Fruit fly (Drosophila melanogaster) whole organism, embryonic: ENCODE data around the gene CG43389.

ENCODE experiments used
- Adf1 ChIP-seq: fragments of 200-800 bp; sonication (Bioruptor generic); IDR thresholded peaks from 2 replicates; pipeline ENCODE4 v1.3.6; 2022; ENCODE audit warnings: missing biosample characterization, missing genetic modification characterization
- Asciz ChIP-seq: fragments of 200-800 bp; sonication (Bioruptor generic); optimal IDR thresholded peaks from 2 replicates; lab custom pipeline; 2017; ENCODE audit warnings: missing biosample characterization, mild to moderate bottlenecking, missing genetic modification characterization, missing genetic modification reagents
- Atf3 ChIP-seq: fragments of 200-800 bp; sonication (Bioruptor generic); optimal IDR thresholded peaks from 3 replicates; lab custom pipeline; 2016; ENCODE audit warnings: missing biosample characterization, missing genetic modification characterization
- BEAF-32 ChIP-seq: fragments of 200-800 bp; sonication (Bioruptor generic); optimal IDR thresholded peaks from 3 replicates; lab custom pipeline; 2017; ENCODE audit warnings: missing biosample characterization, missing genetic modification characterization, mild to moderate bottlenecking, moderate library complexity, missing genetic modification reagents
- Bgb ChIP-seq: fragments of 200-800 bp; sonication (Bioruptor generic); IDR thresholded peaks from 2 replicates; pipeline ENCODE4 v1.3.6; 2022; ENCODE audit warnings: missing biosample characterization, missing genetic modification characterization; ENCODE audit not compliant: partially characterized antibody
- Bteb2 ChIP-seq: fragments of 200-800 bp; sonication (Bioruptor generic); optimal IDR thresholded peaks from 2 replicates; lab custom pipeline; 2016; ENCODE audit warnings: missing biosample characterization, missing genetic modification characterization
- CG10267 ChIP-seq: fragments of 200-800 bp; sonication (Bioruptor generic); optimal IDR thresholded peaks from 2 replicates; lab custom pipeline; 2018; ENCODE audit warnings: missing biosample characterization, mild to moderate bottlenecking, missing genetic modification characterization, moderate library complexity
- CG10321 ChIP-seq: fragments of 200-800 bp; sonication (Bioruptor generic); IDR thresholded peaks from 2 replicates; pipeline ENCODE4 v1.3.6; 2022; ENCODE audit warnings: missing biosample characterization, missing genetic modification characterization
- CG11560 ChIP-seq: fragments of 200-800 bp; sonication (Bioruptor generic); IDR thresholded peaks from 3 replicates; pipeline ENCODE4 v1.3.6; 2022; ENCODE audit warnings: missing biosample characterization, missing genetic modification characterization
- CG1233 ChIP-seq: fragments of 200-800 bp; sonication (Bioruptor generic); optimal IDR thresholded peaks from 4 replicates; lab custom pipeline; 2018; ENCODE audit warnings: missing biosample characterization, mild to moderate bottlenecking, missing genetic modification characterization
- CG13894 ChIP-seq: fragments of 200-800 bp; sonication (Bioruptor generic); optimal IDR thresholded peaks from 3 replicates; lab custom pipeline; 2018; ENCODE audit warnings: missing biosample characterization, mild to moderate bottlenecking, missing genetic modification characterization, moderate library complexity
- CG14441 ChIP-seq: fragments of 200-800 bp; sonication (Bioruptor generic); IDR thresholded peaks from 2 replicates; pipeline ENCODE4 v1.3.6; 2022; ENCODE audit warnings: missing biosample characterization, missing genetic modification characterization
- CG16815 ChIP-seq: fragments of 200-800 bp; sonication (Bioruptor generic); optimal IDR thresholded peaks from 3 replicates; lab custom pipeline; 2017; ENCODE audit warnings: missing biosample characterization, mild to moderate bottlenecking, missing genetic modification characterization
- CG16863 ChIP-seq: fragments of 200-800 bp; sonication (Bioruptor generic); optimal IDR thresholded peaks from 3 replicates; lab custom pipeline; 2016; ENCODE audit warnings: missing biosample characterization, missing genetic modification characterization
- CG18476 ChIP-seq: fragments of 200-800 bp; sonication (Bioruptor generic); optimal IDR thresholded peaks from 2 replicates; lab custom pipeline; 2016; ENCODE audit warnings: missing biosample characterization, mild to moderate bottlenecking, missing genetic modification characterization
- CG2678 ChIP-seq: fragments of 200-800 bp; sonication (Bioruptor generic); optimal IDR thresholded peaks from 3 replicates; lab custom pipeline; 2019; ENCODE audit warnings: missing biosample characterization, mild to moderate bottlenecking, missing genetic modification characterization, moderate library complexity
- CG32532 ChIP-seq: fragments of 200-800 bp; sonication (Bioruptor generic); IDR thresholded peaks from 2 replicates; pipeline ENCODE4 v1.3.6; 2022; ENCODE audit warnings: missing biosample characterization, missing genetic modification characterization
- CG33213 ChIP-seq: fragments of 200-800 bp; sonication (Bioruptor generic); optimal IDR thresholded peaks from 3 replicates; lab custom pipeline; 2016; ENCODE audit warnings: missing biosample characterization, missing genetic modification characterization
- CG7745 ChIP-seq: fragments of 200-800 bp; sonication (Bioruptor generic); optimal IDR thresholded peaks from 2 replicates; lab custom pipeline; 2018; ENCODE audit warnings: missing biosample characterization, mild to moderate bottlenecking, missing genetic modification characterization, moderate library complexity
- CG8924 ChIP-seq: fragments of 200-800 bp; optimal IDR thresholded peaks from 3 replicates; lab custom pipeline; 2019; ENCODE audit warnings: missing biosample characterization, mild to moderate bottlenecking, missing genetic modification characterization, moderate library complexity
- CG8944 ChIP-seq: fragments of 200-800 bp; sonication (Bioruptor generic); optimal IDR thresholded peaks from 3 replicates; lab custom pipeline; 2016; ENCODE audit warnings: missing biosample characterization, missing genetic modification characterization
- CG9215 ChIP-seq: fragments of 200-800 bp; sonication (Bioruptor generic); IDR thresholded peaks from 2 replicates; pipeline ENCODE4 v1.3.6; 2022; ENCODE audit warnings: missing biosample characterization, missing genetic modification characterization
- CG9876 ChIP-seq: fragments of 200-800 bp; sonication (Bioruptor generic); optimal IDR thresholded peaks from 2 replicates; lab custom pipeline; 2016; ENCODE audit warnings: missing biosample characterization, missing genetic modification characterization
- Chrac-16 ChIP-seq: fragments of 200-800 bp; sonication (Bioruptor generic); optimal IDR thresholded peaks from 3 replicates; lab custom pipeline; 2016; ENCODE audit warnings: missing biosample characterization, missing genetic modification characterization
- CkIIα-i1 ChIP-seq: fragments of 200-800 bp; sonication (Bioruptor generic); IDR thresholded peaks from 2 replicates; pipeline ENCODE4 v1.3.6; 2022; ENCODE audit warnings: missing biosample characterization, missing genetic modification characterization
- D19B ChIP-seq: fragments of 200-800 bp; sonication (Bioruptor generic); optimal IDR thresholded peaks from 2 replicates; lab custom pipeline; 2017; ENCODE audit warnings: missing biosample characterization, mild to moderate bottlenecking, missing genetic modification characterization
- ERR ChIP-seq: fragments of 200-800 bp; sonication (Bioruptor generic); optimal IDR thresholded peaks from 2 replicates; lab custom pipeline; 2016; ENCODE audit warnings: missing biosample characterization, missing genetic modification characterization
- Hr51 ChIP-seq, 2 experiments: fragments of 200-800 bp; sonication (Bioruptor generic); optimal IDR thresholded peaks; 2 replicates in 1 of 2; 3 replicates in 1 of 2; lab custom pipeline; 2016 to 2018; ENCODE audit warnings: missing biosample characterization in 2 of 2, missing genetic modification characterization in 2 of 2, mild to moderate bottlenecking in 1 of 2, moderate library complexity in 1 of 2
- Hsf ChIP-seq: fragments of 200-800 bp; sonication (Bioruptor generic); optimal IDR thresholded peaks from 3 replicates; lab custom pipeline; 2016; ENCODE audit warnings: missing biosample characterization, missing genetic modification characterization
- Jarid2 ChIP-seq: fragments of 200-800 bp; sonication (Bioruptor generic); optimal IDR thresholded peaks from 3 replicates; lab custom pipeline; 2017; ENCODE audit warnings: mild to moderate bottlenecking, missing biosample characterization, missing genetic modification reagents, missing genetic modification characterization
- Lim3 ChIP-seq: fragments of 200-800 bp; sonication (Bioruptor generic); IDR thresholded peaks from 2 replicates; pipeline ENCODE4 v1.3.6; 2022; ENCODE audit warnings: missing biosample characterization, missing genetic modification characterization
- Nf-YC ChIP-seq: fragments of 200-800 bp; optimal IDR thresholded peaks from 3 replicates; lab custom pipeline; 2019; ENCODE audit warnings: missing biosample characterization, mild to moderate bottlenecking, missing genetic modification characterization, moderate library complexity
- Poxn ChIP-seq: fragments of 200-800 bp; sonication (Bioruptor generic); IDR thresholded peaks from 2 replicates; pipeline ENCODE4 v1.3.6; 2022; ENCODE audit warnings: missing biosample characterization, missing genetic modification characterization
- Ravus ChIP-seq: fragments of 200-800 bp; sonication (Bioruptor generic); IDR thresholded peaks from 2 replicates; pipeline ENCODE4 v1.3.6; 2022; ENCODE audit warnings: missing biosample characterization, missing genetic modification characterization
- Sox100B ChIP-seq: fragments of 200-800 bp; sonication (Bioruptor generic); optimal IDR thresholded peaks from 3 replicates; lab custom pipeline; 2018; ENCODE audit warnings: missing biosample characterization, mild to moderate bottlenecking, missing genetic modification characterization
- Tbp ChIP-seq: fragments of >200 bp; optimal IDR thresholded peaks from 2 replicates; lab custom pipeline; 2018; ENCODE audit warnings: missing biosample characterization, missing genetic modification characterization
- dati ChIP-seq: fragments of 200-800 bp; sonication (Bioruptor generic); IDR thresholded peaks from 2 replicates; pipeline ENCODE4 v1.3.6; 2022; ENCODE audit warnings: missing biosample characterization, missing genetic modification characterization
- dm ChIP-seq: fragments of 200-800 bp; sonication (Bioruptor generic); optimal IDR thresholded peaks from 3 replicates; lab custom pipeline; 2016; ENCODE audit warnings: missing biosample characterization, missing genetic modification characterization
- gem ChIP-seq: fragments of 200-800 bp; sonication (Bioruptor generic); optimal IDR thresholded peaks from 2 replicates; lab custom pipeline; 2019; ENCODE audit warnings: missing biosample characterization, mild to moderate bottlenecking, missing genetic modification characterization, moderate library complexity
- ind ChIP-seq: fragments of 200-800 bp; sonication (Bioruptor generic); optimal IDR thresholded peaks from 3 replicates; lab custom pipeline; 2016; ENCODE audit warnings: missing biosample characterization, missing genetic modification characterization
- lbe ChIP-seq: fragments of 200-800 bp; sonication (Bioruptor generic); optimal IDR thresholded peaks from 2 replicates; lab custom pipeline; 2016; ENCODE audit warnings: missing biosample characterization, mild to moderate bottlenecking, missing genetic modification characterization
- otp ChIP-seq: fragments of 200-800 bp; sonication (Bioruptor generic); IDR thresholded peaks from 3 replicates; pipeline ENCODE4, ENCODE4 v1.3.6; 2022; ENCODE audit warnings: missing biosample characterization, missing genetic modification characterization
- sd ChIP-seq: fragments of 200-800 bp; sonication (Bioruptor generic); optimal IDR thresholded peaks from 3 replicates; lab custom pipeline; 2018; ENCODE audit warnings: missing biosample characterization, mild to moderate bottlenecking, missing genetic modification characterization, moderate library complexity
- sob ChIP-seq: fragments of 200-800 bp; sonication (Bioruptor generic); IDR thresholded peaks from 2 replicates; pipeline ENCODE4 v1.3.6; 2022; ENCODE audit warnings: missing biosample characterization, missing genetic modification characterization
- ssp ChIP-seq: fragments of 200-800 bp; sonication (Bioruptor generic); IDR thresholded peaks from 2 replicates; pipeline ENCODE4 v1.3.6; 2022; ENCODE audit warnings: missing biosample characterization, missing genetic modification characterization
- stc ChIP-seq: fragments of 200-800 bp; sonication (Bioruptor generic); IDR thresholded peaks from 2 replicates; pipeline ENCODE4 v1.3.6; 2022; ENCODE audit warnings: missing biosample characterization, missing genetic modification characterization
- tll ChIP-seq, 2 experiments: fragments of 200-800 bp in 1 of 2; fragments of >200 bp in 1 of 2; sonication (Bioruptor generic) in 1 of 2; optimal IDR thresholded peaks; 2 replicates each; lab custom pipeline; 2017 to 2019; ENCODE audit warnings: missing biosample characterization in 2 of 2, missing genetic modification characterization in 2 of 2, mild to moderate bottlenecking in 1 of 2, moderate library complexity in 1 of 2
- tna ChIP-seq: fragments of 200-800 bp; sonication (Bioruptor generic); IDR thresholded peaks from 2 replicates; pipeline ENCODE4 v1.3.6; 2022; ENCODE audit warnings: missing biosample characterization, missing genetic modification characterization; ENCODE audit not compliant: partially characterized antibody
- zen2 ChIP-seq: fragments of 200-800 bp; sonication (Bioruptor generic); IDR thresholded peaks from 3 replicates; pipeline ENCODE4 v1.3.6; 2022; ENCODE audit warnings: missing biosample characterization, missing genetic modification characterization; ENCODE audit not compliant: partially characterized antibody
- zfh2 ChIP-seq: fragments of 200-800 bp; sonication (Bioruptor generic); optimal IDR thresholded peaks from 2 replicates; lab custom pipeline; 2016; ENCODE audit warnings: missing biosample characterization, missing genetic modification characterization

The CG43389 gene

DNA sequence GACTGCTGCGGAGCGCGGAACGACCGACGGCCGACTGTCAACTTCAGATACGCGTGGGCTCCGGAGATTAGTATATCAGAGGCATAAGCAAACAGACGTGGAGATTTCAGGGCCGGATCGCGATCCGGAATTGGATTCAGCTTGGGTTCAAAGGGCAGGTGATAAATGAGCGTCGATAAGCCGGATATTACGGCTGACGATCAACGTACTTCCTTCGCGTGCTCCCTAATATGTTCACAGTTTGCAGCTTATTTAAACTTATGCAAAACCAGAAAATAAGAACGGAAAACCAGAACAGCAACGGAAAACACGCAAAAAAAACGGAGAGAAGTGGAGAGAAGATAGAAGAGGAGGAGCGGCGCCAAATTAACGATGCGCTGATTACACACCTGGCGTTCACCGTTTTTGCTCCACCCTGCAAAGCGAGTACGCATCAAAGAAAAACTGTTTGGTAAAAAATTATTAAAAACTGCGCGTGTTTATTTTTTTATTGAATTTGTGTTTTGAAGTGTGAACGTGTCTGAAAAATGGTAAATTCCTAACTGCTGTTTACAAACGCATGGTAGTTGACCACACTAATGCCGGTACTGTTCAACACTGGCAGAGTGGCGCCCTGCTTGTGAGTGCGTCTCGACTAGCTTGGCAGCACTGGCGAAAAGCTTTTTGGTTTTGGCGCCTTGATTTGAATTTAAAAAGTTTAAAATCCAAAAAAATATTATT is 8.6 kb upstream of the CG43389 start, which contains the start of gene CG17746 (continued):
- TF ChIP-seq CG2678, result no peak
- no peak for TF ChIP-seq D19B (GFP tag; lab: Kevin White, UChicago)
- TF ChIP-seq ERR (GFP tag; lab: Kevin White, UChicago), result peak; percentile 50
- TF ChIP-seq ind (GFP tag; lab: Kevin White, UChicago), result peak; percentile 0
- TF ChIP-seq Poxn (GFP tag; lab: Robert Waterston, UW), result no peak
- TF ChIP-seq Tbp, result no peak
- no peak for TF ChIP-seq CG7745 (tag; lab: Kevin White, UChicago)
- TF ChIP-seq CkIIα-i1 (GFP tag; lab: Robert Waterston, UW), result no peak
- no peak for TF ChIP-seq CG11560
- no peak for TF ChIP-seq gem (tag; lab: Kevin White, UChicago)
- TF ChIP-seq ssp (GFP tag; lab: Robert Waterston, UW), result no peak
- TF ChIP-seq CG16815 (GFP tag; lab: Kevin White, UChicago), result no peak
- TF ChIP-seq CG13894 (tag; lab: Kevin White, UChicago), result no peak
- no peak for TF ChIP-seq Lim3 (GFP tag; lab: Robert Waterston, UW)
- peak; percentile 40 for TF ChIP-seq Nf-YC (tag; lab: Kevin White, UChicago)
- TF ChIP-seq lbe (GFP tag; lab: Kevin White, UChicago), result no peak
- TF ChIP-seq dm (GFP tag; lab: Kevin White, UChicago), result peak; percentile 63
- no peak for TF ChIP-seq Sox100B
- TF ChIP-seq Atf3 (GFP tag; lab: Kevin White, UChicago), result no peak
- no peak for TF ChIP-seq otp
- TF ChIP-seq CG8924 (tag; lab: Kevin White, UChicago), result peak; percentile 10
- peak; percentile 45 for TF ChIP-seq Bteb2 (GFP tag; lab: Kevin White, UChicago)
- TF ChIP-seq Hsf (GFP tag; lab: Kevin White, UChicago), result peak; percentile 45
- TF ChIP-seq sob (GFP tag; lab: Robert Waterston, UW), result peak; percentile 67; the same call in 1 of the 2 replicates
- TF ChIP-seq CG14441, result no peak
- TF ChIP-seq zen2 (GFP tag; lab: Robert Waterston, UW), result no peak
- no peak for TF ChIP-seq CG32532
- TF ChIP-seq Hr51 (GFP tag; optimal IDR thresholded peaks at IDR 0.05; lab: Kevin White, UChicago), result peak in 1 of 2 experiments; percentile 78
- no peak for TF ChIP-seq tll (GFP tag; optimal IDR thresholded peaks at IDR 0.05; lab: Kevin White, UChicago)
- peak; percentile 98 for TF ChIP-seq CG10267 (tag; lab: Kevin White, UChicago)
- peak; percentile 28 for TF ChIP-seq Chrac-16
- TF ChIP-seq Ravus (GFP tag; lab: Robert Waterston, UW), result no peak
- peak; percentile 50 for TF ChIP-seq CG8944 (GFP tag; lab: Kevin White, UChicago)
- TF ChIP-seq stc, result no peak
- TF ChIP-seq BEAF-32 (GFP tag; lab: Kevin White, UChicago), result peak; percentile 48
- peak; percentile 58 for TF ChIP-seq Bgb (GFP tag; lab: Robert Waterston, UW)
- TF ChIP-seq zfh2 (GFP tag; lab: Kevin White, UChicago), result peak; percentile 54
- TF ChIP-seq CG10321, result no peak
- TF ChIP-seq tna, result no peak
- peak; percentile 90 for TF ChIP-seq CG33213 (GFP tag; lab: Kevin White, UChicago)
- no peak for TF ChIP-seq dati (GFP tag; lab: Robert Waterston, UW)
- TF ChIP-seq Jarid2, result no peak
- TF ChIP-seq sd (tag; lab: Kevin White, UChicago), result no peak
- peak; percentile 47 for TF ChIP-seq CG9876 (GFP tag; lab: Kevin White, UChicago)
- no peak for TF ChIP-seq CG18476 (GFP tag; lab: Kevin White, UChicago)
- TF ChIP-seq CG16863 (GFP tag; lab: Kevin White, UChicago), result no peak
- no peak for TF ChIP-seq Asciz (GFP tag; lab: Kevin White, UChicago)
- no peak for TF ChIP-seq CG9215 (GFP tag; lab: Robert Waterston, UW)
- TF ChIP-seq Adf1 (GFP tag; lab: Robert Waterston, UW), result no peak
- TF ChIP-seq CG1233 (GFP tag; lab: Kevin White, UChicago), result no peak
